Worm (Caenorhabditis elegans): ENCODE data around the gene nhr-10.

The nhr-10 gene

DNA sequence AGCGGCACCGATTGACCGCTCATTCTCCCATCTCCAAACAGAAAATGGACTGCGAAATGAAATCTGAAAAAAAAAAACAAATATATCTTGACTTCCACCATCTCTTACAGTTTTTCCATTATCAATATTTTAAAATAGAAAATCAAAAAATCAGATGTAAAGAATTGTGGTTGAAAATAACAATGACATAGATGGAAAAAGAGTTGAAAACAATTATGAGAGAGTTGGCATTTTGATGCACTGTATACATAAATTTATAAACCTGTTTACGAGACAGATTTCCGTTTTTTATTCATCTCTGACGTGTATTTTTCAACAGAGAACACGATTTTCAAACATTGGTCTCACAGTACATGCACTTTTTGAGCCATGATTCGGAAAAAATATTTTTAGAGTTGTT lies 34.5 kb downstream of the nhr-10 start, which contains the start of gene ZK418.7 (continued):
- no peak for TF ChIP-seq snpc-1.1 (tag; optimal IDR thresholded peaks at IDR 0.05; ENCODE audit: insufficient read depth)
- no peak for TF ChIP-seq pha-4 (tag; optimal IDR thresholded peaks at IDR 0.05)
- no peak for TF ChIP-seq unc-130 (GFP tag; optimal IDR thresholded peaks at IDR 0.05)
- TF ChIP-seq chd-7 (tag; optimal IDR thresholded peaks at IDR 0.05) = no peak
- TF ChIP-seq ztf-22 (GFP tag; optimal IDR thresholded peaks at IDR 0.05) = no peak

ce11 chrIII:7078737-7079136 lies 36.5 kb downstream of the nhr-10 start, which contains the start of gene ZK418.6:
Gene ZK418.6 (minus strand): TSS chrIII:7078837.
- TF ChIP-seq egl-44 (GFP tag; IDR thresholded peaks at IDR 0.05) (no peak), dpff-1 (tag; optimal IDR thresholded peaks at IDR 0.05) (no peak), nhr-80 (tag; optimal IDR thresholded peaks at IDR 0.05) (no peak), athp-1 (tag; optimal IDR thresholded peaks at IDR 0.05) (no peak), Y53G8AR.9 (GFP tag; conservative IDR thresholded peaks at IDR 0.05) (no peak), F55B11.4 (tag; optimal IDR thresholded peaks at IDR 0.05; ENCODE audit: borderline replicate concordance, insufficient read depth) (no peak), zim-3 (tag; optimal IDR thresholded peaks at IDR 0.05) (no peak), chd-7 (tag; optimal IDR thresholded peaks at IDR 0.05) (no peak), rpc-1 (optimal IDR thresholded peaks at IDR 0.05) (no peak), rpc-1 (tag; optimal IDR thresholded peaks at IDR 0.05) (no peak), lin-54 (GFP tag; optimal IDR thresholded peaks at IDR 0.05) (no peak), let-526 (GFP tag; IDR thresholded peaks at IDR 0.05) (no peak), ceh-91 (GFP tag; IDR thresholded peaks at IDR 0.05) (no peak), die-1 (tag; optimal IDR thresholded peaks at IDR 0.05) (no peak), lsl-1 (GFP tag; optimal IDR thresholded peaks at IDR 0.05) (no peak), bed-1 (GFP tag; IDR thresholded peaks at IDR 0.05) (no peak), snpc-1.1 (tag; optimal IDR thresholded peaks at IDR 0.05; ENCODE audit: insufficient read depth) (no peak), dpl-1 (GFP tag; optimal IDR thresholded peaks at IDR 0.05) (no peak)

DNA sequence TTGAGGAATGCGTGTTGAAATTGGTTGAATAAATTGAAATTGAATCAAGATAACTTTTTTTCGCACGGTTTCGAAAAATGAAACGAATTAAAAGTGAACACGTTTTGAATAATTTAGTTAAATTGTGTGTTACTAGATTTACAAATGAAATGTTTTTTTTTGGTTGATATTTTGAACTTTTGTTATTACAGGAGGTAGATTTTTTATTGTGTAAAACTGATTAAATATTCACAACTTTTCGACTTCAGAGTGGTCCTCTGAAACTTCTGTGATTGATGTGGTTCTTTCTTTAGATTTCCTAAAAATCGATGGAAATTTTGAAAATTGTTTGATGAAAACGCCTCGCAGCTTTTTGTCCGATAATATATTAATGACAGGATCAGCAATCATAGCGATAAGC lies 38.9 kb downstream of the nhr-10 start, which contains the start of gene ZK418.13:
TSS of gene ZK418.13 (minus strand) at position 101 of the 400 bp plus-strand sequence.
- TF ChIP-seq lin-26 (GFP tag; IDR thresholded peaks at IDR 0.05) (no peak), F52B5.7 (tag; optimal IDR thresholded peaks at IDR 0.05) (no peak), snpc-3.4 (tag; optimal IDR thresholded peaks at IDR 0.05) (no peak), rpc-1 (optimal IDR thresholded peaks at IDR 0.05) (no peak), rpc-1 (tag; optimal IDR thresholded peaks at IDR 0.05) (no peak), die-1 (tag; optimal IDR thresholded peaks at IDR 0.05) (no peak), C17E4.6 (GFP tag; IDR thresholded peaks at IDR 0.05) (no peak), F23B12.7 (tag; optimal IDR thresholded peaks at IDR 0.05; ENCODE audit: insufficient read depth) (no peak), unc-130 (GFP tag; optimal IDR thresholded peaks at IDR 0.05) (no peak), cebp-2 (GFP tag; IDR thresholded peaks at IDR 0.05) (no peak), attf-3 (GFP tag; conservative IDR thresholded peaks at IDR 0.05) (no peak), snpc-1.1 (tag; optimal IDR thresholded peaks at IDR 0.05; ENCODE audit: insufficient read depth) (no peak), F49E8.2 (tag; optimal IDR thresholded peaks at IDR 0.05; ENCODE audit: insufficient read depth) (no peak), egl-18 (GFP tag; IDR thresholded peaks at IDR 0.05) (no peak), dox-1 (GFP tag; IDR thresholded peaks at IDR 0.05) (no peak), dpff-1 (tag; optimal IDR thresholded peaks at IDR 0.05) (no peak), fkh-3 (tag; optimal IDR thresholded peaks at IDR 0.05) (no peak), lin-54 (GFP tag; optimal IDR thresholded peaks at IDR 0.05) (no peak), sptf-2 (GFP tag; optimal IDR thresholded peaks at IDR 0.05) (no peak)

ce11 chrIII:7073801-7074386 lies 41.3 kb downstream of the nhr-10 start, which contains the start of gene ZK418.5:
Gene ZK418.5 (minus strand): TSS chrIII:7073851.
- no peak for TF ChIP-seq aptf-2 (GFP tag; conservative IDR thresholded peaks at IDR 0.05)
- TF ChIP-seq nhr-120 (GFP tag; IDR thresholded peaks at IDR 0.05) = no peak
- no peak for TF ChIP-seq lir-1 (GFP tag; conservative IDR thresholded peaks at IDR 0.05)
- peak; percentile 15 for TF ChIP-seq attf-5 (GFP tag; optimal IDR thresholded peaks at IDR 0.05)
- TF ChIP-seq efl-1 (GFP tag; optimal IDR thresholded peaks at IDR 0.05) = peak; percentile 77
- peak; percentile 91 for TF ChIP-seq mcd-1 (GFP tag; IDR thresholded peaks at IDR 0.05)
- TF ChIP-seq dpl-1 (GFP tag; optimal IDR thresholded peaks at IDR 0.05) = peak; percentile 70
- no peak for TF ChIP-seq B0019.2 (GFP tag; conservative IDR thresholded peaks at IDR 0.05)
- no peak for TF ChIP-seq tbp1 (GFP tag; optimal IDR thresholded peaks at IDR 0.05)
- TF ChIP-seq lin-35 (GFP tag; optimal IDR thresholded peaks at IDR 0.05) = peak; percentile 8 to 86 (median 49)
- peak; percentile 88 for TF ChIP-seq lin-54 (GFP tag; optimal IDR thresholded peaks at IDR 0.05)

All from whole organism, young adult.